Worm (Caenorhabditis elegans): ENCODE data around the gene srz-44.

Gene srz-44

ce11 chrV:15661003-15661402 lies 22.2 kb upstream of the srz-44 start (continued):
- TF ChIP-seq ces-1 (GFP tag; optimal IDR thresholded peaks at IDR 0.05) (no peak), ceh-8 (GFP tag; optimal IDR thresholded peaks at IDR 0.05) (no peak), efl-1 (optimal IDR thresholded peaks at IDR 0.05) (no peak), efl-1 (GFP tag; optimal IDR thresholded peaks at IDR 0.05 in 1 of 2) (peak in 1 of 2 experiments; percentile 62), nhr-71 (tag; optimal IDR thresholded peaks at IDR 0.05) (peak; percentile 26), aly-2 (tag; optimal IDR thresholded peaks at IDR 0.05) (no peak), aha-1 (tag; optimal IDR thresholded peaks at IDR 0.05) (no peak), mab-9 (GFP tag; IDR thresholded peaks at IDR 0.05) (no peak), lin-15B (tag; optimal IDR thresholded peaks at IDR 0.05) (no peak), pqm-1 (tag; optimal IDR thresholded peaks at IDR 0.05) (no peak), skn-1 (tag; optimal IDR thresholded peaks at IDR 0.05) (no peak), sox-4 (tag; optimal IDR thresholded peaks at IDR 0.05) (no peak), xbp-1 (tag; optimal IDR thresholded peaks at IDR 0.05) (no peak), Y116A8C.19 (tag; optimal IDR thresholded peaks at IDR 0.05; ENCODE audit: borderline replicate concordance) (no peak), swsn-7 (tag; optimal IDR thresholded peaks at IDR 0.05) (no peak), nhr-76 (tag; optimal IDR thresholded peaks at IDR 0.05) (no peak), mef-2 (tag; optimal IDR thresholded peaks at IDR 0.05) (no peak), alr-1 (tag; optimal IDR thresholded peaks at IDR 0.05; ENCODE audit: borderline replicate concordance) (no peak), nhr-11 (tag; optimal IDR thresholded peaks at IDR 0.05) (no peak), rnt-1 (tag; optimal IDR thresholded peaks at IDR 0.05) (peak; percentile 5), zip-4 (GFP tag; optimal IDR thresholded peaks at IDR 0.05) (no peak), sup-37 (GFP tag; optimal IDR thresholded peaks at IDR 0.05) (no peak), zag-1 (tag; optimal IDR thresholded peaks at IDR 0.05) (no peak), nhr-28 (tag; optimal IDR thresholded peaks at IDR 0.05) (no peak), dpl-1 (GFP tag; optimal IDR thresholded peaks at IDR 0.05) (no peak)

ce11 chrV:15658262-15659060 lies 19.7 kb upstream of the srz-44 start:
- peak; percentile 51 for TF ChIP-seq lin-14 (GFP tag; optimal IDR thresholded peaks at IDR 0.05)
- peak; percentile 40 for TF ChIP-seq nhr-71 (tag; optimal IDR thresholded peaks at IDR 0.05)
- TF ChIP-seq sptf-1 (tag; optimal IDR thresholded peaks at IDR 0.05), result no peak
- peak; percentile 34; the same call in 1 of the 2 replicates for TF ChIP-seq nhr-19 (GFP tag; conservative IDR thresholded peaks at IDR 0.05)
- TF ChIP-seq snu-23 (GFP tag; optimal IDR thresholded peaks at IDR 0.05), result peak; percentile 5
- peak in 1 of 2 experiments; percentile 24 for TF ChIP-seq lsy-2 (tag; optimal IDR thresholded peaks at IDR 0.05)
- TF ChIP-seq tbx-2 (tag; optimal IDR thresholded peaks at IDR 0.05), result no peak
- TF ChIP-seq rnt-1 (tag; optimal IDR thresholded peaks at IDR 0.05), result peak; percentile 72
- TF ChIP-seq C16A3.4 (tag; optimal IDR thresholded peaks at IDR 0.05), result no peak

- TF ChIP-seq hlh-4 (tag; optimal IDR thresholded peaks at IDR 0.05) (no peak), efl-3 (GFP tag; optimal IDR thresholded peaks at IDR 0.05) (no peak), nhr-90 (tag; optimal IDR thresholded peaks at IDR 0.05; ENCODE audit: poor library complexity) (no peak), zip-4 (GFP tag; optimal IDR thresholded peaks at IDR 0.05) (no peak), efl-1 (optimal IDR thresholded peaks at IDR 0.05) (no peak), efl-1 (GFP tag; optimal IDR thresholded peaks at IDR 0.05 in 1 of 2) (no peak), nhr-28 (tag; optimal IDR thresholded peaks at IDR 0.05) (no peak), sptf-1 (tag; optimal IDR thresholded peaks at IDR 0.05) (no peak), alr-1 (tag; optimal IDR thresholded peaks at IDR 0.05; ENCODE audit: borderline replicate concordance) (no peak), snu-23 (GFP tag; optimal IDR thresholded peaks at IDR 0.05) (no peak), ceh-90 (tag; optimal IDR thresholded peaks at IDR 0.05) (no peak), elt-2 (tag; optimal IDR thresholded peaks at IDR 0.05) (no peak), sox-4 (tag; optimal IDR thresholded peaks at IDR 0.05) (no peak), nhr-237 (tag; optimal IDR thresholded peaks at IDR 0.05) (no peak), F16B12.6 (tag; optimal IDR thresholded peaks at IDR 0.05) (no peak), ama-1 (optimal IDR thresholded peaks at IDR 0.05) (no peak), ztf-11 (tag; optimal IDR thresholded peaks at IDR 0.05) (no peak), ets-5 (GFP tag; IDR thresholded peaks at IDR 0.05) (no peak), lin-35 (GFP tag; optimal IDR thresholded peaks at IDR 0.05) (no peak), hlh-17 (GFP tag; optimal IDR thresholded peaks at IDR 0.05; ENCODE audit: borderline replicate concordance) (no peak), nhr-84 (tag; optimal IDR thresholded peaks at IDR 0.05) (no peak)
These were observed 15.4 kb upstream of the srz-44 start, which contains the start of gene F53E4.2 for ce11 chrV:15654124-15654523. F53E4.2 (plus strand) TSS chrV:15654424.
